Worm (Caenorhabditis elegans) whole organism, L4 larva: Measurements from ENCODE around the gene srab-9.

ENCODE experiments used
- D1046.2 ChIP-seq: fragments of 200-800 bp; sonication (Bioruptor generic); IDR thresholded peaks from 2 replicates; pipeline ENCODE4 v1.3.6; 2022; ENCODE audit warnings: missing genetic modification characterization, missing compliant biosample characterization
- T26A8.4 ChIP-seq: fragments of 200-800 bp; sonication (Bioruptor generic); IDR thresholded peaks from 2 replicates; pipeline ENCODE4 v1.3.6; 2022; ENCODE audit warnings: missing genetic modification characterization, missing compliant biosample characterization
- Y105C5A.15 ChIP-seq: fragments of 200-800 bp; sonication (Bioruptor generic); IDR thresholded peaks from 2 replicates; pipeline ENCODE4 v1.3.6; 2022; ENCODE audit warnings: missing genetic modification characterization, missing compliant biosample characterization
- ZK337.2 ChIP-seq: fragments of 200-800 bp; sonication (Bioruptor generic); IDR thresholded peaks from 2 replicates; pipeline ENCODE4 v1.3.6; 2022; ENCODE audit warnings: missing genetic modification reagents, missing genetic modification characterization, missing compliant biosample characterization
- aly-2 ChIP-seq: sonication (generic microtip); optimal IDR thresholded peaks from 2 replicates; lab custom pipeline; 2018; ENCODE audit warnings: missing biosample characterization, missing genetic modification characterization
- arid-1 ChIP-seq: fragments of 200-800 bp; sonication (Bioruptor generic); conservative IDR thresholded peaks from 2 replicates; pipeline ENCODE4 v1.3.6; 2022; ENCODE audit warnings: missing genetic modification reagents, missing genetic modification characterization, missing compliant biosample characterization
- ceh-28 ChIP-seq: fragments of 150-350 bp; optimal IDR thresholded peaks from 2 replicates; lab custom pipeline; 2014; ENCODE audit warnings: missing biosample characterization, missing genetic modification reagents, missing genetic modification characterization
- ceh-32 ChIP-seq: sonication (generic microtip); optimal IDR thresholded peaks from 2 replicates; lab custom pipeline; 2016; ENCODE audit warnings: mild to moderate bottlenecking, missing genetic modification characterization, missing compliant biosample characterization; ENCODE audit not compliant: poor library complexity
- ceh-44 ChIP-seq: fragments of 200-800 bp; sonication (Bioruptor generic); IDR thresholded peaks from 2 replicates; pipeline ENCODE4 v1.3.6; 2022; ENCODE audit warnings: missing genetic modification reagents, missing genetic modification characterization, missing compliant biosample characterization
- ceh-62 ChIP-seq: sonication (generic microtip); optimal IDR thresholded peaks from 2 replicates; lab custom pipeline; 2017; ENCODE audit warnings: missing biosample characterization, missing genetic modification characterization
- ces-1 ChIP-seq: fragments of 150-350 bp; sonication (generic microtip); optimal IDR thresholded peaks from 4 replicates; lab custom pipeline; 2014; ENCODE audit warnings: missing biosample characterization, missing genetic modification reagents, missing genetic modification characterization
- cey-2 ChIP-seq: sonication (generic microtip); optimal IDR thresholded peaks from 3 replicates; lab custom pipeline; 2017; ENCODE audit warnings: missing genetic modification characterization, mild to moderate bottlenecking, missing compliant biosample characterization, antibody characterized with exemption, borderline replicate concordance; ENCODE audit not compliant: insufficient read depth
- daf-16 ChIP-seq, 3 experiments: sonication (generic microtip); optimal IDR thresholded peaks; 2 replicates each; lab custom pipeline; 2016 to 2017; ENCODE audit warnings: missing genetic modification characterization in 3 of 3, missing genetic modification reagents in 3 of 3, mild to moderate bottlenecking in 2 of 3, missing compliant biosample characterization in 2 of 3, missing biosample characterization in 1 of 3, moderate library complexity in 1 of 3
- dpl-1 ChIP-seq: fragments of 150-350 bp; optimal IDR thresholded peaks from 2 replicates; lab custom pipeline; 2014; ENCODE audit warnings: missing biosample characterization, missing genetic modification reagents, missing genetic modification characterization
- duxl-1 ChIP-seq: sonication (generic microtip); optimal IDR thresholded peaks from 2 replicates; lab custom pipeline; 2016; ENCODE audit warnings: mild to moderate bottlenecking, missing genetic modification characterization, moderate library complexity, missing compliant biosample characterization; ENCODE audit not compliant: poor library complexity
- egl-27 ChIP-seq: sonication (generic microtip); optimal IDR thresholded peaks from 3 replicates; lab custom pipeline; 2017; ENCODE audit warnings: missing biosample characterization, missing genetic modification reagents, missing genetic modification characterization
- gei-8 ChIP-seq: fragments of 200-800 bp; sonication (Bioruptor generic); optimal IDR thresholded peaks from 2 replicates; lab custom pipeline; 2018; ENCODE audit warnings: mild to moderate bottlenecking, missing genetic modification characterization, missing compliant biosample characterization
- jun-1 ChIP-seq: fragments of 150-350 bp; optimal IDR thresholded peaks from 2 replicates; lab custom pipeline; 2014; ENCODE audit warnings: missing biosample characterization, missing genetic modification reagents, missing genetic modification characterization
- lim-7 ChIP-seq: fragments of 200-800 bp; sonication (Bioruptor generic); IDR thresholded peaks from 2 replicates; pipeline ENCODE4 v1.3.6; 2022; ENCODE audit warnings: missing genetic modification characterization, missing compliant biosample characterization
- lin-13 ChIP-seq: fragments of 150-350 bp; optimal IDR thresholded peaks from 2 replicates; lab custom pipeline; 2014; ENCODE audit warnings: missing biosample characterization, missing genetic modification reagents, missing genetic modification characterization
- lin-15B ChIP-seq: fragments of 150-350 bp; sonication (generic microtip); optimal IDR thresholded peaks from 3 replicates; lab custom pipeline; 2014; ENCODE audit warnings: missing biosample characterization, missing genetic modification characterization
- lin-39 ChIP-seq: fragments of 150-350 bp; optimal IDR thresholded peaks from 2 replicates; lab custom pipeline; 2014; ENCODE audit warnings: missing biosample characterization, missing genetic modification reagents, missing genetic modification characterization
- lsy-2 ChIP-seq, 2 experiments: fragments of 150-350 bp in 1 of 2; sonication (generic microtip) in 1 of 2; optimal IDR thresholded peaks; 2 replicates each; lab custom pipeline; 2014 to 2017; ENCODE audit warnings: missing biosample characterization in 2 of 2, missing genetic modification characterization in 2 of 2
- mdl-1 ChIP-seq, 2 experiments: fragments of 150-350 bp in 1 of 2; sonication (generic microtip) in 1 of 2; optimal IDR thresholded peaks; 2 replicates each; lab custom pipeline; 2014 to 2017; ENCODE audit warnings: missing biosample characterization in 2 of 2, missing genetic modification characterization in 2 of 2
- nhr-10 ChIP-seq: fragments of 150-350 bp; optimal IDR thresholded peaks from 2 replicates; lab custom pipeline; 2014; ENCODE audit warnings: missing biosample characterization, missing genetic modification characterization
- nhr-102 ChIP-seq: sonication (generic microtip); optimal IDR thresholded peaks from 2 replicates; lab custom pipeline; 2016; ENCODE audit warnings: mild to moderate bottlenecking, missing genetic modification characterization, moderate library complexity, missing compliant biosample characterization
- nhr-11 ChIP-seq: fragments of 150-350 bp; optimal IDR thresholded peaks from 2 replicates; lab custom pipeline; 2014; ENCODE audit warnings: missing biosample characterization, missing genetic modification characterization
- nhr-25 ChIP-seq: sonication (generic microtip); optimal IDR thresholded peaks from 2 replicates; lab custom pipeline; 2017; ENCODE audit warnings: missing genetic modification characterization, mild to moderate bottlenecking, missing compliant biosample characterization, antibody characterized with exemption, moderate library complexity, borderline replicate concordance; ENCODE audit not compliant: insufficient read depth
- nhr-42 ChIP-seq: fragments of 200-800 bp; sonication (Bioruptor generic); IDR thresholded peaks from 2 replicates; pipeline ENCODE4 v1.3.6; 2022; ENCODE audit warnings: missing genetic modification characterization, missing compliant biosample characterization
- pqm-1 ChIP-seq: sonication (generic microtip); optimal IDR thresholded peaks from 2 replicates; lab custom pipeline; 2017; ENCODE audit warnings: missing biosample characterization, missing genetic modification characterization
- saeg-2 ChIP-seq: fragments of 200-800 bp; sonication (Bioruptor generic); IDR thresholded peaks from 2 replicates; pipeline ENCODE4 v1.3.6; 2022; ENCODE audit warnings: missing genetic modification reagents, missing genetic modification characterization, missing compliant biosample characterization
- set-16 ChIP-seq: fragments of 200-800 bp; sonication (Bioruptor generic); IDR thresholded peaks from 2 replicates; pipeline ENCODE4 v1.3.6; 2022; ENCODE audit warnings: missing genetic modification reagents, missing genetic modification characterization, missing compliant biosample characterization
- tag-97 ChIP-seq: fragments of 200-800 bp; sonication (Bioruptor generic); IDR thresholded peaks from 2 replicates; pipeline ENCODE4 v1.3.6; 2022; ENCODE audit warnings: missing genetic modification characterization, missing compliant biosample characterization
- unc-62 ChIP-seq, 3 experiments: fragments of 150-350 bp in 1 of 3; sonication (generic microtip); optimal IDR thresholded peaks in 2 of 3; peaks in 1 of 3; 1 replicate in 1 of 3; 2 replicates in 2 of 3; lab custom pipeline; 2014 to 2017; ENCODE audit warnings: missing biosample characterization in 3 of 3, missing genetic modification characterization in 3 of 3, missing genetic modification reagents in 3 of 3, missing genotype in 1 of 3
- vab-7 ChIP-seq: fragments of 200-800 bp; sonication (Bioruptor generic); IDR thresholded peaks from 2 replicates; pipeline ENCODE4 v1.3.6; 2022; ENCODE audit warnings: missing genetic modification reagents, missing genetic modification characterization, missing compliant biosample characterization
- zfp-2 ChIP-seq: sonication (generic microtip); optimal IDR thresholded peaks from 2 replicates; lab custom pipeline; 2016; ENCODE audit warnings: mild to moderate bottlenecking, missing genetic modification characterization, missing compliant biosample characterization
- zfp-3 ChIP-seq: fragments of 200-800 bp; sonication (Bioruptor generic); conservative IDR thresholded peaks from 2 replicates; pipeline ENCODE4 v1.3.6; 2022; ENCODE audit warnings: missing genetic modification reagents, missing genetic modification characterization, missing compliant biosample characterization
- zip-11 ChIP-seq: fragments of 200-800 bp; sonication (Bioruptor generic); IDR thresholded peaks from 2 replicates; pipeline ENCODE4 v1.3.6; 2022; ENCODE audit warnings: missing genetic modification characterization, missing compliant biosample characterization
- ztf-11 ChIP-seq: fragments of 150-350 bp; optimal IDR thresholded peaks from 2 replicates; lab custom pipeline; 2014; ENCODE audit warnings: missing biosample characterization, missing genetic modification characterization
- ztf-7 ChIP-seq: fragments of 150-350 bp; optimal IDR thresholded peaks from 2 replicates; lab custom pipeline; 2014; ENCODE audit warnings: missing biosample characterization, missing genetic modification characterization

Gene srab-9

DNA sequence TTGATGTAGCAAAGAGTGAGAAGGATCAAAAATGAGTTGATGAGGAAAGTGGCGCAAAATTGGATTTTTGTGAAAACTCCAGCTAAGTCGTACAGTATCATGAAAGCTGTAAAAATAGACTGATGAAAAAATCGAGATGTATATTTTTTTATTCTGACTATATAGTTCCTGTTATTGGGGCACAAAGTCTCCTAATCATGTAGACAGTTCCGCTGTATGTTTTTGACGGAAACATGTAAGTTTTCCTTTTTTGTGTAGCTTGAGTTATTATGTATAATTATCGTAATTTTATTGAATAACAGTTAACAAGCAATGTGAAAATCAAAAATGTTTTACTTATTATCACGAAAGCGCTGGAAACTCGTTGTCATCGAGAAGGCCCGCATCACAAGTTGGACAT is 33.6 kb downstream of the srab-9 start, which contains the start of gene str-68:
TSS of gene str-68 (minus strand) at position 101 of the 400 bp plus-strand sequence.
- TF ChIP-seq tag-97 (GFP tag; lab: Robert Waterston, UW) (no peak), jun-1 (tag; lab: Kevin White, UChicago) (no peak), lsy-2 (tag; optimal IDR thresholded peaks at IDR 0.05; lab: Kevin White, UChicago) (no peak), dpl-1 (GFP tag; lab: Kevin White, UChicago) (no peak), zfp-3 (GFP tag; lab: Robert Waterston, UW) (no peak), daf-16 (GFP tag; optimal IDR thresholded peaks at IDR 0.05; lab: Kevin White, UChicago) (no peak), daf-16 (tag; optimal IDR thresholded peaks at IDR 0.05; lab: Kevin White, UChicago) (no peak), ceh-44 (GFP tag; lab: Robert Waterston, UW) (no peak), ztf-7 (tag; lab: Kevin White, UChicago) (no peak), ceh-28 (tag; lab: Kevin White, UChicago) (no peak)

DNA sequence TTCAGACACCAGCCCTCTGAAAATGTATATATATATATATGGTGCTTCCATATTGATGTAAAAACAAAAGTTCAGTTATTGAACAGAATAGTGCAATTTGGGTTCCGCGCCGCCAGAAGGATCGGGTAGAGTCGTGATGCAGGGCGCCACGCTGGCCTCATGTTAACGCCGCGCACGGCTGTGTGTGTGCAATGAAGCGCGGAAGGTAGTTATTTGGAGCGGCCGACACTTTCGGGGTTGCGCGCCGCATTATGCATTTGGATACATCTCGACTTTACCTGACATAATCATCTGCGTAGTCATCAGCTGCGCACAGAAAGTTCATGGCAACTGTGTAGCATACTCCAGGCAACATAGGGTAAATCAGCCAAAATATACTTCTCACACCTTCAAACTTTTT is 34.3 kb downstream of the srab-9 start:
- TF ChIP-seq ces-1 (GFP tag; lab: Kevin White, UChicago): no peak
- no peak for TF ChIP-seq Y105C5A.15 (GFP tag; lab: Robert Waterston, UW)
- TF ChIP-seq nhr-102 (tag; lab: Kevin White, UChicago): no peak
- no peak for TF ChIP-seq nhr-25
- no peak for TF ChIP-seq daf-16 (GFP tag; optimal IDR thresholded peaks at IDR 0.05; lab: Kevin White, UChicago)
- no peak for TF ChIP-seq daf-16 (tag; optimal IDR thresholded peaks at IDR 0.05; lab: Kevin White, UChicago)
- TF ChIP-seq lim-7 (GFP tag; lab: Robert Waterston, UW): no peak
- no peak for TF ChIP-seq zip-11 (GFP tag; lab: Robert Waterston, UW)

DNA sequence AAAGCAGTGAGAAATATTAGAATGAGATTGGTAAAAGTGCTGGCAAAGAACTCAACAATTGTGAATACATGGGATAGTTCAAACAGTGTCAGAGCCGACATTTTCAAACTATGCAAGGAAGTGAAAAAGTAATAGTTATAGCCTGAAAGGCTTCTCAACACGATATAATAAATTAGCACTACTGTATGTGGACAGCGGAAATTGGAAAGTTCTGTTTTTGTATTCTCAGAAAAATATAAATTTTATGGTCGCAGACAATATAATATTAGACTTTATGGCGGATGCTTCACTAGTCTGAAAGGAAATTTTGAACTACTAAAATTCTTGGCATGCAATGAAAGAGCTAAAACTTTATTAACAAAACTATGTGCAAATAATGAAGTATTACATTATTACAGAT is 35.3 kb downstream of the srab-9 start, which contains the start of gene str-69:
TSS of gene str-69 (minus strand) at position 101 of the 400 bp plus-strand sequence.
- TF ChIP-seq set-16 (no peak), ceh-32 (tag; lab: Kevin White, UChicago) (no peak), D1046.2 (GFP tag; lab: Robert Waterston, UW) (no peak), duxl-1 (tag; lab: Kevin White, UChicago) (no peak), ztf-11 (tag; lab: Kevin White, UChicago) (no peak), vab-7 (GFP tag; lab: Robert Waterston, UW) (no peak), nhr-10 (tag; lab: Kevin White, UChicago) (no peak), cey-2 (no peak), nhr-102 (tag; lab: Kevin White, UChicago) (no peak), gei-8 (GFP tag; lab: Kevin White, UChicago) (no peak), lin-15B (tag; lab: Kevin White, UChicago) (no peak), ZK337.2 (GFP tag; lab: Robert Waterston, UW) (no peak), zfp-2 (tag; lab: Kevin White, UChicago) (no peak)

DNA sequence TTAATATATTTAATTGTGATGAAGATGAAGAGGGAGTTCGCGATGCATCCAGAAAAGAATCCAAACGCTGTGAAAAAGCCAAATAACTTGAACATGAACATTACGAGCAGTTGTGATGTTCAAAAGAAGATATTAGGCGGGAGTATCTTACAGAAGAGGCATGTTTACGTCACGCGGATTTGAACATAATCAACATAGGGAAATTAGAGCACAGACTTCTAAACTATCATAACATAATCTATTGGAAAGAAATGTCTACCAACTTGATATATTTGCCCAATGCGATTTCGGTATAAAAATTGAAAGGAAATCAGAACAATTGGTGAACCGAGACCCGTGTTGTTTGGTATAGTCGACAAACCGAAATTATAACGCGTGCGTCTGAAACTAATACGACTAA is 37.0 kb downstream of the srab-9 start, which contains the start of gene str-66:
TSS of gene str-66 (minus strand) at position 101 of the 400 bp plus-strand sequence.
- no peak for TF ChIP-seq pqm-1 (tag; lab: Kevin White, UChicago)
- no peak for TF ChIP-seq daf-16 (GFP tag; optimal IDR thresholded peaks at IDR 0.05; lab: Kevin White, UChicago)
- TF ChIP-seq daf-16 (tag; optimal IDR thresholded peaks at IDR 0.05; lab: Kevin White, UChicago): no peak
- TF ChIP-seq gei-8 (GFP tag; lab: Kevin White, UChicago): no peak
- no peak for TF ChIP-seq lin-39 (tag; lab: Kevin White, UChicago)
- TF ChIP-seq T26A8.4 (GFP tag; lab: Robert Waterston, UW): no peak
- TF ChIP-seq ztf-11 (tag; lab: Kevin White, UChicago): no peak
- TF ChIP-seq aly-2 (tag; lab: Kevin White, UChicago): no peak
- TF ChIP-seq ZK337.2 (GFP tag; lab: Robert Waterston, UW): no peak
- TF ChIP-seq egl-27: no peak
- no peak for TF ChIP-seq nhr-11 (tag; lab: Kevin White, UChicago)
- TF ChIP-seq Y105C5A.15 (GFP tag; lab: Robert Waterston, UW): no peak
- TF ChIP-seq nhr-42 (GFP tag; lab: Robert Waterston, UW): no peak
- TF ChIP-seq unc-62 (GFP tag; optimal IDR thresholded peaks at IDR 0.05 in 1 of 2; lab: Kevin White, UChicago): no peak
- TF ChIP-seq unc-62 (tag; optimal IDR thresholded peaks at IDR 0.05; lab: Kevin White, UChicago): no peak
- TF ChIP-seq saeg-2 (GFP tag; lab: Robert Waterston, UW): no peak
- no peak for TF ChIP-seq arid-1 (GFP tag; lab: Robert Waterston, UW)
- no peak for TF ChIP-seq lin-13 (GFP tag; lab: Kevin White, UChicago)
- no peak for TF ChIP-seq ceh-62 (tag; lab: Kevin White, UChicago)
- TF ChIP-seq mdl-1 (tag; optimal IDR thresholded peaks at IDR 0.05; lab: Kevin White, UChicago): no peak
- TF ChIP-seq, all 104 proteins: peak for 0
